Fruit fly (Drosophila melanogaster) whole organism, prepupa: ENCODE results near the gene PLCXD.

ENCODE experiments used
- CG10631 ChIP-seq: fragments of 200-800 bp; sonication (Bioruptor generic); optimal IDR thresholded peaks from 2 replicates; lab custom pipeline; 2016; ENCODE audit warnings: missing biosample characterization, missing genetic modification characterization
- CG10669 ChIP-seq: fragments of 200-800 bp; sonication (Bioruptor generic); optimal IDR thresholded peaks from 3 replicates; lab custom pipeline; 2018; ENCODE audit warnings: missing biosample characterization, mild to moderate bottlenecking, missing genetic modification characterization, moderate library complexity
- CG11294 ChIP-seq: fragments of 200-800 bp; sonication (Bioruptor generic); IDR thresholded peaks from 2 replicates; pipeline ENCODE4 v1.3.6; 2022; ENCODE audit warnings: missing biosample characterization, missing genetic modification characterization
- CG15336 ChIP-seq: fragments of 200-800 bp; sonication (Bioruptor generic); IDR thresholded peaks from 2 replicates; pipeline ENCODE4 v1.3.6; 2022; ENCODE audit warnings: missing biosample characterization, missing genetic modification characterization
- CG1621 ChIP-seq: fragments of 200-800 bp; sonication (Bioruptor generic); optimal IDR thresholded peaks from 3 replicates; lab custom pipeline; 2018; ENCODE audit warnings: missing biosample characterization, mild to moderate bottlenecking, missing genetic modification characterization
- CG31627 ChIP-seq: fragments of 200-800 bp; sonication (Bioruptor generic); optimal IDR thresholded peaks from 3 replicates; lab custom pipeline; 2016; ENCODE audit warnings: missing biosample characterization, missing genetic modification characterization
- CG32006 ChIP-seq: fragments of 200-800 bp; sonication (Bioruptor generic); optimal IDR thresholded peaks from 3 replicates; lab custom pipeline; 2017; ENCODE audit warnings: missing biosample characterization, mild to moderate bottlenecking, missing genetic modification characterization
- CG3919 ChIP-seq: fragments of 200-800 bp; sonication (Bioruptor generic); optimal IDR thresholded peaks from 3 replicates; lab custom pipeline; 2016; ENCODE audit warnings: missing biosample characterization, missing genetic modification characterization
- CG6163 ChIP-seq: fragments of 200-800 bp; sonication (Bioruptor generic); IDR thresholded peaks from 3 replicates; pipeline ENCODE4 v1.3.6; 2022; ENCODE audit warnings: missing biosample characterization, missing genetic modification characterization
- CG6792 ChIP-seq: fragments of 200-800 bp; sonication (Bioruptor generic); optimal IDR thresholded peaks from 3 replicates; lab custom pipeline; 2016; ENCODE audit warnings: missing biosample characterization, missing genetic modification characterization
- CG7368 ChIP-seq: fragments of 200-800 bp; sonication (Bioruptor generic); optimal IDR thresholded peaks from 3 replicates; lab custom pipeline; 2016; ENCODE audit warnings: missing biosample characterization, missing genetic modification characterization
- CG8319 ChIP-seq: fragments of 200-800 bp; sonication (Bioruptor generic); optimal IDR thresholded peaks from 3 replicates; lab custom pipeline; 2016; ENCODE audit warnings: missing biosample characterization, missing genetic modification characterization
- CG8632 ChIP-seq: fragments of 200-800 bp; sonication (Bioruptor generic); optimal IDR thresholded peaks from 3 replicates; lab custom pipeline; 2016; ENCODE audit warnings: missing biosample characterization, missing genetic modification characterization
- Eip75B ChIP-seq: fragments of 200-800 bp; sonication (Bioruptor generic); optimal IDR thresholded peaks from 3 replicates; lab custom pipeline; 2016; ENCODE audit warnings: missing biosample characterization, missing genetic modification characterization
- Eip78C ChIP-seq: fragments of 200-800 bp; sonication (Bioruptor generic); peaks from one replicate; lab custom pipeline; 2016; ENCODE audit warnings: missing biosample characterization, missing genetic modification characterization
- Ets21C ChIP-seq: fragments of 200-800 bp; sonication (Bioruptor generic); optimal IDR thresholded peaks from 3 replicates; lab custom pipeline; 2016; ENCODE audit warnings: missing biosample characterization, missing genetic modification characterization
- Gug ChIP-seq: fragments of 200-800 bp; sonication (Bioruptor generic); IDR thresholded peaks from 2 replicates; pipeline ENCODE4 v1.3.6; 2022; ENCODE audit warnings: missing biosample characterization, missing genetic modification characterization
- Hr4 ChIP-seq: fragments of 200-800 bp; sonication (Bioruptor generic); optimal IDR thresholded peaks from 3 replicates; lab custom pipeline; 2016; ENCODE audit warnings: missing biosample characterization, missing genetic modification characterization
- Lpt ChIP-seq: fragments of 200-800 bp; sonication (Bioruptor generic); optimal IDR thresholded peaks from 3 replicates; lab custom pipeline; 2016; ENCODE audit warnings: missing biosample characterization, missing genetic modification characterization
- Met ChIP-seq: fragments of 200-800 bp; sonication (Bioruptor generic); optimal IDR thresholded peaks from 3 replicates; lab custom pipeline; 2016; ENCODE audit warnings: missing biosample characterization, missing genetic modification characterization
- Smox ChIP-seq: fragments of 200-800 bp; sonication (Bioruptor generic); optimal IDR thresholded peaks from 3 replicates; lab custom pipeline; 2016; ENCODE audit warnings: missing biosample characterization, missing genetic modification characterization
- Sox14 ChIP-seq: fragments of 200-800 bp; sonication (Bioruptor generic); optimal IDR thresholded peaks from 3 replicates; lab custom pipeline; 2016; ENCODE audit warnings: missing biosample characterization, missing genetic modification characterization
- Sox15 ChIP-seq: fragments of 200-800 bp; sonication (Bioruptor generic); optimal IDR thresholded peaks from 3 replicates; lab custom pipeline; 2016; ENCODE audit warnings: missing biosample characterization, missing genetic modification characterization
- achi ChIP-seq: fragments of 200-800 bp; sonication (Bioruptor generic); optimal IDR thresholded peaks from 3 replicates; lab custom pipeline; 2016; ENCODE audit warnings: missing biosample characterization, missing genetic modification characterization
- esn ChIP-seq: fragments of 200-800 bp; sonication (Bioruptor generic); optimal IDR thresholded peaks from 2 replicates; lab custom pipeline; 2016; ENCODE audit warnings: missing biosample characterization, mild to moderate bottlenecking, missing genetic modification characterization, moderate library complexity
- fd85E ChIP-seq: fragments of 200-800 bp; sonication (Bioruptor generic); optimal IDR thresholded peaks from 3 replicates; lab custom pipeline; 2016; ENCODE audit warnings: missing biosample characterization, missing genetic modification characterization
- fkh ChIP-seq: fragments of 200-800 bp; sonication (Bioruptor generic); optimal IDR thresholded peaks from 3 replicates; lab custom pipeline; 2017; ENCODE audit warnings: missing biosample characterization, mild to moderate bottlenecking, missing genetic modification characterization, moderate library complexity
- pdm3 ChIP-seq: fragments of 200-800 bp; sonication (Bioruptor generic); optimal IDR thresholded peaks from 3 replicates; lab custom pipeline; 2016; ENCODE audit warnings: missing biosample characterization, missing genetic modification characterization
- salr ChIP-seq, 2 experiments: fragments of 200-800 bp; sonication (Bioruptor generic); optimal IDR thresholded peaks; 3 replicates each; lab custom pipeline; 2016 to 2018; ENCODE audit warnings: missing biosample characterization in 2 of 2, missing genetic modification characterization in 2 of 2, mild to moderate bottlenecking in 1 of 2
- ss ChIP-seq, 2 experiments: fragments of 200-800 bp; sonication (Bioruptor generic); optimal IDR thresholded peaks; 2 replicates in 1 of 2; 3 replicates in 1 of 2; lab custom pipeline; 2017 to 2018; ENCODE audit warnings: mild to moderate bottlenecking in 2 of 2, missing biosample characterization in 2 of 2, missing genetic modification characterization in 2 of 2, moderate library complexity in 1 of 2
- svp ChIP-seq: fragments of 200-800 bp; sonication (Bioruptor generic); peaks from one replicate; lab custom pipeline; 2016; ENCODE audit warnings: missing biosample characterization, missing genetic modification characterization
- topi ChIP-seq: fragments of 200-800 bp; sonication (Bioruptor generic); optimal IDR thresholded peaks from 3 replicates; lab custom pipeline; 2016; ENCODE audit warnings: missing biosample characterization, missing genetic modification characterization
- vri ChIP-seq: fragments of 200-800 bp; sonication (Bioruptor generic); optimal IDR thresholded peaks from 3 replicates; lab custom pipeline; 2016; ENCODE audit warnings: missing biosample characterization, mild to moderate bottlenecking, missing genetic modification characterization

Gene PLCXD

DNA sequence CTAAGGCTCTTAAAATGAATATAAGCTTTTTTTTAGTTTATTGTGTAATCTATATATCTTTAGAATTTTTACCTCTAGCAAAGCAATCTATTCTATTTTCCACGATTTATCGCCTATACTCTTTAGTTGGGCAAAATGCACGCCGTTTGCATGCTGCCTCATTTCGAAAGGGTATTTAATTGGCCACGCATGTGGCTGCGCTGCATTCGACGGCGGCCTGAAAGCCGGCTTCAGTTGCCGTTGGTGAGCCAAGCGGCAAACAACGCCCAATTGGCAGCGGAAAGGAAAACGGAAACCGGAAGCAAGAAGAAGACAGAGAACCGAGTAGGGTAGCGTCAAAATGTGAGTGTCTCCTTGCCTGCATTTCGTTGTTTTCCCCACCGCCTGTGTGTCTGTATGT is 26.6 kb downstream of the PLCXD start, which contains the start of gene CG14947 (continued):
- no peak; the same call in 2 of the 3 replicates for TF ChIP-seq CG6163 (GFP tag; lab: Robert Waterston, UW)
- TF ChIP-seq CG6792 (GFP tag; lab: Kevin White, UChicago): peak; percentile 10
- no peak for TF ChIP-seq Sox14 (GFP tag; lab: Kevin White, UChicago)
- TF ChIP-seq CG11294: no peak
- TF ChIP-seq topi (GFP tag; lab: Kevin White, UChicago): peak; percentile 0
- peak; percentile 17 for TF ChIP-seq Met (GFP tag; lab: Kevin White, UChicago)
- TF ChIP-seq esn: peak; percentile 26
- TF ChIP-seq CG3919 (GFP tag; lab: Kevin White, UChicago): peak; percentile 2
- peak; percentile 20 for TF ChIP-seq CG8632
- no peak for TF ChIP-seq vri (GFP tag; lab: Kevin White, UChicago)
- TF ChIP-seq Lpt (GFP tag; lab: Kevin White, UChicago): no peak

DNA sequence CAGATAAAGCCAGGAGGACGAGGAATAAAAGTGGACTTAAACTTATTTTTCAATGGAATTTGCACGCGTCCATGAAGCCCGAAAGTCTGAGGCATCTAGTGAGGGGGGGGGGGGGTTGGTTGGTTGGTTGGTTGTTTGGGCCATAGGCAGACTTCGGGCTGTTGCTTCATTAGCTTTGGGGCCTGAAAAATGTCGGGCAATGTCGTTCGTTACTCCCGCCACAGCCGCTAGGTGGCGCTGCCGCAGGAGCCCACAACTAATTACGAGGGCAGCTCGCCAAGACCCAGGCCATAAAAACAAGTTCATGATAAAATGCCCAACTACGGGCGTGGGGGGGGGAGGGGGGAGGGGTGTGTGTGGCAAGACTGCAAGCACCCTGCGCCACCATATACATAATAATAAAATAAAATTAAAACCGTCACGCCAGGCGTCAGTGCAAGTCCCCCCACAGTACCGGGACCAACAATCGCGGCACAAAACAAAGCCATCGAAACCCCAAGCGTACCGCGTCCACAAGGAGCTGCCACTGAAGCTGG is 29.0 kb downstream of the PLCXD start:
- TF ChIP-seq fkh (GFP tag; lab: Kevin White, UChicago) (no peak), ss (GFP tag; optimal IDR thresholded peaks at IDR 0.05; lab: Kevin White, UChicago) (peak; percentile 1 to 30), achi (no peak)

DNA sequence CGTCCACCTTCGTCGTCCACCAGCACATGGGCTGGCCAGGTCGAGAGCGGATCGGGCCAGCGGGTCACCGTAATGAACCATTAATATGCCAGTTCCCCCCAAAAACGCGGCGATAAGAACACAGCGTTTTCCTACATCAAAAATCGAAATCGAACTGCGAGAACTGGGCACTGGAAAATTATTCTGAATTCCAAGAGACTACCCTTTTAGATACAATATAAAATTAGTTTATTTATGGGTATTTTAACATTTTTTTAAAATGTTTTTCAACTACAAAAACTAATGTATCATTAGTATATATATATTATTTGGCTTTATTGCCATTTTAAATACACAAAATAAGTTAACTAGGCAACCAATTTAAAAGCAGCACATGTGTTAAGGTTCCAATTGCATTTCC is 29.5 kb downstream of the PLCXD start:
- no peak for TF ChIP-seq CG1621 (tag; lab: Kevin White, UChicago)
- peak; percentile 61 for TF ChIP-seq svp (GFP tag; lab: Kevin White, UChicago)

DNA sequence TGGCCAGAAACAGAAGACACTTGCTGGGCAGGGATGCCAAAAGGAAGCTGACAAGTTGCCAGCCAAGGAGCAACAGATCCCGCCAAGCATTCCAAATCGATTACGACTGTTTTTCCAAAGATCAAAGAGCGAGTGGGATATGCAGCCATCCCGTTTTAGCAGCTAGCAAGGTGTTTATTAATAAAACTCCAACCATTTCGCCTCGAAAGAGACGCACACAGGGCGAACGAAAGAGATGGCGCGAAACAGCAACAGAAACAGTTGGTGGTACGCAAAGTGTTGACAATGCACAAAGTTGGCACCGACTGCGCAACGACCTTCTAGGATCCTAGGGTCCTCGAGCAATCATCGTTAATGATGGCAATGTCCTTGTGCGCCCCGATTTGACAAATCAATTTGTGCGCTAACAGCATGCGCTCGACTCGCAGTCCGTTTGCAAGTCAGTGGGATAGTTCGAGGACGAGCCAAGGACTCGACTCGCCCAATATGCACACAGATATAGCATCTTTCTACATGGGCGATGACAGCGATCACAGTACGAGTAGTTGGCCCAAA is 30.7 kb downstream of the PLCXD start:
- no peak for TF ChIP-seq CG31627 (GFP tag; lab: Kevin White, UChicago)
- no peak for TF ChIP-seq vri (GFP tag; lab: Kevin White, UChicago)
- no peak for TF ChIP-seq CG6792 (GFP tag; lab: Kevin White, UChicago)
- no peak for TF ChIP-seq CG15336
- no peak for TF ChIP-seq CG3919 (GFP tag; lab: Kevin White, UChicago)
- no peak for TF ChIP-seq ss (GFP tag; optimal IDR thresholded peaks at IDR 0.05; lab: Kevin White, UChicago)
- TF ChIP-seq CG10669 (GFP tag; lab: Kevin White, UChicago): no peak
- TF ChIP-seq CG8319 (GFP tag; lab: Kevin White, UChicago): no peak
- TF ChIP-seq Smox (GFP tag; lab: Kevin White, UChicago): no peak
- no peak for TF ChIP-seq achi
- TF ChIP-seq Hr4 (GFP tag; lab: Kevin White, UChicago): no peak
- TF ChIP-seq CG7368: no peak
- no peak for TF ChIP-seq Ets21C

DNA sequence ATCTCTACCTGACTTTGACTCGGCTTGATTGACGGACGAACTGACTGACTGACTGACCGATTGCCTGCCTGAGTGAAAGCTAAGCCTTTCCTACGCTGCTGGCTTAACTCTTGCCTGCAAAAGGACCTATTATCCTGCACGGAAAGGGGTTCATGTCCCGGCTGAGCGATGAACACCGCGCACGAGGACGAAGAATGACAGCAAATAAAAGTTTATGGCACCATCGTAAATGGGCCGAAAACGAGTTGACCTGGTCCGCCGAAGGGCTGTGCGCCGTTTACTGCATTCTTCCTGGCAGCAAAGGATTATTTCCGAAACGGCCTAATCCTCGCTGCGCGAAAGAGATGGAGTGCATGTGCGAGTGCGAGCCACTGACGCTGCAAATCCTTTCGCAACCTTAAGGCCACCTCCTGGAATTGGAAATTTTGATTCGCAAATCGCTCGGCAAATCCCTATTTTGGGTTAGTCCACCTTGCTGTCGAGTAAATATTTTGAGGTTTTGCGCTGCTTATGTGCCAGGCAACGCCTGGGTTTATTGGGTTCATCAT is 32.0 kb downstream of the PLCXD start:
- TF ChIP-seq Sox15 (GFP tag; lab: Kevin White, UChicago) (no peak), CG8632 (no peak), CG3919 (GFP tag; lab: Kevin White, UChicago) (no peak), Eip78C (no peak), CG10631 (GFP tag; lab: Kevin White, UChicago) (no peak), fd85E (GFP tag; lab: Kevin White, UChicago) (no peak), CG8319 (GFP tag; lab: Kevin White, UChicago) (no peak), svp (GFP tag; lab: Kevin White, UChicago) (no peak), pdm3 (no peak), Gug (GFP tag; lab: Robert Waterston, UW) (no peak), salr (GFP tag; optimal IDR thresholded peaks at IDR 0.05; lab: Kevin White, UChicago) (no peak), topi (GFP tag; lab: Kevin White, UChicago) (no peak), CG32006 (GFP tag; lab: Kevin White, UChicago) (no peak), vri (GFP tag; lab: Kevin White, UChicago) (no peak), Eip75B (GFP tag; lab: Kevin White, UChicago) (no peak), CG11294 (no peak)
